Fruit fly (Drosophila melanogaster): ENCODE measurements around the gene CG1239.

The CG1239 gene

DNA sequence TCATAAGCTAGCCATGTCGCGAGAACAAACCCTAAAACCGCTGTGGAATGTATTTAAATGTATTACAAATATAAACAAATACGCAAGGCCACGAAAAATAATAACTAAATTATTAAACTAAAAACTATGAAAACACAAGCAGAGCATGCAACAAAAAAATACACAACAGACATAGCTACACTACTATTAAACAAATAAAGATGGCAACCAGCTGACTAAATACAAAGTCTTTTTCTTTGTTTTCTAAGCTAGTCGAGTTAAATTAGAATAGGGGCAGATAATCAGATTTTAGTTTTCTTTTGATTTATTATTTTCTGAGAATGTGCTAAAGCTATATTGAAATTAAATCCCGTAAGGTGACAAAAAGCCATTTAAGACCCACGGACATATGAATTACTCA is 13.3 kb downstream of the CG1239 start (continued):
- TF ChIP-seq C15 (GFP tag; IDR thresholded peaks at IDR 0.05), result no peak
- TF ChIP-seq Atf6 (GFP tag; IDR thresholded peaks at IDR 0.05), result peak; percentile 41; the same call in 1 of the 2 replicates
- no peak for TF ChIP-seq Dref (GFP tag; IDR thresholded peaks at IDR 0.05)
- TF ChIP-seq CG10209 (GFP tag; optimal IDR thresholded peaks at IDR 0.05), result peak; percentile 50
- no peak for TF ChIP-seq CG18599 (GFP tag; optimal IDR thresholded peaks at IDR 0.05)
- no peak for TF ChIP-seq dysf (GFP tag; IDR thresholded peaks at IDR 0.05)
- no peak for TF ChIP-seq Bteb2 (GFP tag; optimal IDR thresholded peaks at IDR 0.05)
- TF ChIP-seq z (GFP tag; IDR thresholded peaks at IDR 0.05), result no peak
- TF ChIP-seq CG6254 (GFP tag; optimal IDR thresholded peaks at IDR 0.05), result peak; percentile 32
- TF ChIP-seq kni (GFP tag; optimal IDR thresholded peaks at IDR 0.05), result no peak
- no peak for TF ChIP-seq sd (tag; optimal IDR thresholded peaks at IDR 0.05)
- TF ChIP-seq abd-A (tag; optimal IDR thresholded peaks at IDR 0.05), result no peak
- TF ChIP-seq lilli (GFP tag; optimal IDR thresholded peaks at IDR 0.05), result no peak
- peak; percentile 38 for TF ChIP-seq schlank (tag; optimal IDR thresholded peaks at IDR 0.05)
- no peak for TF ChIP-seq H2.0 (GFP tag; IDR thresholded peaks at IDR 0.05)
- no peak for TF ChIP-seq Max (GFP tag; optimal IDR thresholded peaks at IDR 0.05)
- TF ChIP-seq CG18262 (tag; optimal IDR thresholded peaks at IDR 0.05), result no peak
- TF ChIP-seq CG1529 (GFP tag; optimal IDR thresholded peaks at IDR 0.05), result peak; percentile 25
- TF ChIP-seq CG33557 (GFP tag; optimal IDR thresholded peaks at IDR 0.05), result no peak
- no peak for TF ChIP-seq Doc2 (GFP tag; IDR thresholded peaks at IDR 0.05)
- no peak for TF ChIP-seq E2f2 (GFP tag; IDR thresholded peaks at IDR 0.05)
- no peak for TF ChIP-seq Lpt (GFP tag; optimal IDR thresholded peaks at IDR 0.05)
- no peak for TF ChIP-seq Vsx1 (GFP tag; optimal IDR thresholded peaks at IDR 0.05)
- TF ChIP-seq CG18764 (GFP tag; optimal IDR thresholded peaks at IDR 0.05), result no peak
- TF ChIP-seq cg (GFP tag; optimal IDR thresholded peaks at IDR 0.05), result no peak
- TF ChIP-seq MBD-R2 (GFP tag; IDR thresholded peaks at IDR 0.05), result no peak
- TF ChIP-seq CG9215 (GFP tag; IDR thresholded peaks at IDR 0.05), result no peak
- TF ChIP-seq Hand (GFP tag; optimal IDR thresholded peaks at IDR 0.05), result no peak
- TF ChIP-seq tap (tag; optimal IDR thresholded peaks at IDR 0.05), result no peak
- peak; percentile 60 for TF ChIP-seq odd (GFP tag; optimal IDR thresholded peaks at IDR 0.05)
- no peak for TF ChIP-seq Dfd (GFP tag; optimal IDR thresholded peaks at IDR 0.05)
- TF ChIP-seq CG12769 (tag; optimal IDR thresholded peaks at IDR 0.05), result no peak
- TF ChIP-seq br (optimal IDR thresholded peaks at IDR 0.05), result no peak
- TF ChIP-seq CG42726 (GFP tag; IDR thresholded peaks at IDR 0.05; ENCODE audit: partially characterized antibody), result no peak
- no peak for TF ChIP-seq Sox102F (GFP tag; optimal IDR thresholded peaks at IDR 0.05)
- no peak for TF ChIP-seq ash1 (GFP tag; optimal IDR thresholded peaks at IDR 0.05)
- TF ChIP-seq repo (GFP tag; optimal IDR thresholded peaks at IDR 0.05), result no peak
- no peak for TF ChIP-seq sqz (GFP tag; optimal IDR thresholded peaks at IDR 0.05)
- no peak for TF ChIP-seq D19B (GFP tag; optimal IDR thresholded peaks at IDR 0.05)
- no peak for TF ChIP-seq CG10274 (GFP tag; optimal IDR thresholded peaks at IDR 0.05)
- no peak for TF ChIP-seq sr (GFP tag; IDR thresholded peaks at IDR 0.05)

DNA sequence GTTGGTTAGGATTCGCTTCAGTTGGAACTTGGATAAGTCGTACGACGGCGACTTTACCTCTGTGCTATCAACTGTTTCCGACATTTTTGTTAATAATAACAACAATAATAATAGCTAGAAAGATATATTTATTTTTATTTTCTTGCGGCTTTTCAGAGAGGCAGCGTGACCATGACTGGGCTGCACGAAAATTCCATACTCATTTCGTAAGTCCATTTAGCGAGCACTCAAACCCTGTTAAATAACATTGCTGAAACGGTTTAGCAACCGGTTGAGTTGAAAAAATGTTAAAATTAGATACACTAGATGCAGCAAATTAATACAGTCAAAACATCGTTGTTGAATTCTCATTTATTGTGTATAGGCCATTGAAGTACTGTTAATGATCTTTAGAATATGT is 21.3 kb downstream of the CG1239 start, which contains the start of gene Dcps:
Gene Dcps (minus strand): TSS at position 181 of the 400 bp plus-strand sequence.
- peak; percentile 7 for TF ChIP-seq nmo (GFP tag; optimal IDR thresholded peaks at IDR 0.05)
- TF ChIP-seq CG11723 (GFP tag; optimal IDR thresholded peaks at IDR 0.05), result no peak
- TF ChIP-seq gfzf (GFP tag; optimal IDR thresholded peaks at IDR 0.05), result peak; percentile 86
- no peak for TF ChIP-seq gsb (GFP tag; IDR thresholded peaks at IDR 0.05)
- peak; percentile 16 for TF ChIP-seq phol (tag; optimal IDR thresholded peaks at IDR 0.05)
- TF ChIP-seq CG18764 (GFP tag; optimal IDR thresholded peaks at IDR 0.05), result no peak
- peak; percentile 6 for TF ChIP-seq CG2712 (tag; optimal IDR thresholded peaks at IDR 0.05)
- TF ChIP-seq CG10147 (GFP tag; optimal IDR thresholded peaks at IDR 0.05), result no peak
- TF ChIP-seq Eip74EF (GFP tag; optimal IDR thresholded peaks at IDR 0.05), result no peak
- TF ChIP-seq unc-4 (GFP tag; IDR thresholded peaks at IDR 0.05; ENCODE audit: partially characterized antibody), result peak; percentile 19; the same call in 1 of the 2 replicates
- TF ChIP-seq MESR4 (GFP tag; optimal IDR thresholded peaks at IDR 0.05), result peak; percentile 26
- peak; percentile 33 for TF ChIP-seq BEAF-32 (GFP tag; optimal IDR thresholded peaks at IDR 0.05)
- no peak for TF ChIP-seq CG10654 (GFP tag; optimal IDR thresholded peaks at IDR 0.05)
- TF ChIP-seq gsb-n (tag; optimal IDR thresholded peaks at IDR 0.05), result peak; percentile 61
